Worm (Caenorhabditis elegans) whole organism, L1 larva: ENCODE data around the gene F16H6.9.
"Not testable (repeated sequence)": the region's sequence is repeated elsewhere in the genome, so short reads cannot be mapped to it uniquely, and the experiment has no call there.

ENCODE experiments used
- C16A3.4 ChIP-seq: fragments of 150-350 bp; optimal IDR thresholded peaks from 2 replicates; lab custom pipeline; 2014; ENCODE audit warnings: missing biosample characterization, missing genetic modification characterization
- F16B12.6 ChIP-seq: fragments of 150-350 bp; optimal IDR thresholded peaks from 2 replicates; lab custom pipeline; 2014; ENCODE audit warnings: missing biosample characterization, missing genetic modification characterization
- Y116A8C.19 ChIP-seq: sonication (generic microtip); optimal IDR thresholded peaks from 2 replicates; lab custom pipeline; 2016; ENCODE audit warnings: missing compliant biosample characterization, missing genetic modification characterization, borderline replicate concordance
- alr-1 ChIP-seq: fragments of 200-800 bp; sonication (Bioruptor generic); optimal IDR thresholded peaks from 2 replicates; lab custom pipeline; 2018; ENCODE audit warnings: borderline replicate concordance, mild to moderate bottlenecking, missing genetic modification characterization, missing compliant biosample characterization
- ama-1 ChIP-seq: fragments of 150-350 bp; optimal IDR thresholded peaks from 2 replicates; lab custom pipeline; 2014
- ceh-8 ChIP-seq: fragments of 200-800 bp; sonication (Bioruptor generic); optimal IDR thresholded peaks from 2 replicates; lab custom pipeline; 2018; ENCODE audit warnings: mild to moderate bottlenecking, missing genetic modification characterization, moderate library complexity, missing compliant biosample characterization
- ceh-82 ChIP-seq, 3 experiments: fragments of 150-350 bp in 1 of 3; sonication (generic microtip) in 2 of 3; optimal IDR thresholded peaks; 2 replicates each; lab custom pipeline; 2014 to 2017; ENCODE audit warnings: missing biosample characterization in 3 of 3, missing genetic modification characterization in 3 of 3
- ceh-88 ChIP-seq: fragments of 200-800 bp; sonication (Bioruptor generic); IDR thresholded peaks from 2 replicates; pipeline ENCODE4 v1.3.6; 2022; ENCODE audit warnings: missing genetic modification characterization, missing compliant biosample characterization
- dsc-1 ChIP-seq: sonication (generic microtip); optimal IDR thresholded peaks from 2 replicates; lab custom pipeline; 2016; ENCODE audit warnings: mild to moderate bottlenecking, missing genetic modification characterization, missing compliant biosample characterization
- efl-1 ChIP-seq, 4 experiments: fragments of 150-350 bp; optimal IDR thresholded peaks in 3 of 4; peaks in 1 of 4; 1 replicate in 1 of 4; 2 replicates in 3 of 4; lab custom pipeline; 2014; ENCODE audit warnings: missing biosample characterization in 2 of 4, missing genetic modification characterization in 2 of 4, missing genetic modification reagents in 2 of 4
- egl-27 ChIP-seq, 2 experiments: fragments of 150-350 bp in 1 of 2; sonication (generic microtip); optimal IDR thresholded peaks; 3 replicates each; lab custom pipeline; 2017 to 2018; ENCODE audit warnings: missing biosample characterization in 2 of 2, missing genetic modification characterization in 2 of 2, missing genetic modification reagents in 2 of 2
- elt-2 ChIP-seq: sonication (generic microtip); optimal IDR thresholded peaks from 2 replicates; lab custom pipeline; 2016; ENCODE audit warnings: missing genetic modification characterization, mild to moderate bottlenecking, inconsistent platforms, missing compliant biosample characterization, missing genetic modification reagents
- elt-3 ChIP-seq, 6 experiments: fragments of 150-350 bp in 1 of 6; sonication (generic microtip); optimal IDR thresholded peaks; 2 replicates each; lab custom pipeline; 2017 to 2018; ENCODE audit warnings: missing biosample characterization in 6 of 6, missing genetic modification characterization in 6 of 6, inconsistent platforms in 1 of 6
- ets-5 ChIP-seq: fragments of 200-800 bp; sonication (Bioruptor generic); IDR thresholded peaks from 2 replicates; pipeline ENCODE4 v1.3.6; 2022; ENCODE audit warnings: missing genetic modification characterization, missing compliant biosample characterization
- fkh-4 ChIP-seq: sonication (generic microtip); optimal IDR thresholded peaks from 2 replicates; lab custom pipeline; 2016; ENCODE audit warnings: missing compliant biosample characterization, missing genetic modification characterization, borderline replicate concordance
- fos-1 ChIP-seq: fragments of 150-350 bp; optimal IDR thresholded peaks from 2 replicates; lab custom pipeline; 2014; ENCODE audit warnings: missing biosample characterization, missing genetic modification characterization
- irx-1 ChIP-seq: sonication (generic microtip); optimal IDR thresholded peaks from 2 replicates; lab custom pipeline; 2016; ENCODE audit warnings: missing genetic modification characterization, missing compliant biosample characterization
- lin-14 ChIP-seq: fragments of 200-800 bp; sonication (Bioruptor generic); optimal IDR thresholded peaks from 2 replicates; lab custom pipeline; 2018; ENCODE audit warnings: mild to moderate bottlenecking, missing genetic modification characterization, moderate library complexity, missing compliant biosample characterization
- lir-3 ChIP-seq: sonication (generic microtip); optimal IDR thresholded peaks from 2 replicates; lab custom pipeline; 2016; ENCODE audit warnings: mild to moderate bottlenecking, missing genetic modification characterization, moderate library complexity, missing compliant biosample characterization; ENCODE audit not compliant: poor library complexity
- lsy-2 ChIP-seq, 2 experiments: fragments of 150-350 bp; optimal IDR thresholded peaks; 2 replicates each; lab custom pipeline; 2014; ENCODE audit warnings: missing biosample characterization in 2 of 2, missing genetic modification characterization in 2 of 2
- mdl-1 ChIP-seq, 2 experiments: fragments of 150-350 bp; optimal IDR thresholded peaks; 2 replicates each; lab custom pipeline; 2014 to 2017; ENCODE audit warnings: missing biosample characterization in 2 of 2, missing genetic modification characterization in 2 of 2, inconsistent platforms in 1 of 2
- mep-1 ChIP-seq: fragments of 150-350 bp; optimal IDR thresholded peaks from 2 replicates; lab custom pipeline; 2014; ENCODE audit warnings: missing biosample characterization, missing genetic modification characterization
- nhr-11 ChIP-seq: fragments of 150-350 bp; optimal IDR thresholded peaks from 2 replicates; lab custom pipeline; 2014; ENCODE audit warnings: missing biosample characterization, missing genetic modification characterization
- nhr-12 ChIP-seq: sonication (generic microtip); optimal IDR thresholded peaks from 2 replicates; lab custom pipeline; 2017; ENCODE audit warnings: missing biosample characterization, missing genetic modification characterization
- nhr-19 ChIP-seq: fragments of 200-800 bp; sonication (Bioruptor generic); conservative IDR thresholded peaks from 2 replicates; pipeline ENCODE4 v1.3.6; 2022; ENCODE audit warnings: missing genetic modification characterization, missing compliant biosample characterization
- nhr-28 ChIP-seq: fragments of 150-350 bp; optimal IDR thresholded peaks from 2 replicates; lab custom pipeline; 2014; ENCODE audit warnings: missing biosample characterization, missing genetic modification characterization
- nhr-71 ChIP-seq: sonication (generic microtip); optimal IDR thresholded peaks from 2 replicates; lab custom pipeline; 2016; ENCODE audit warnings: mild to moderate bottlenecking, missing genetic modification characterization, moderate library complexity, missing compliant biosample characterization
- nhr-76 ChIP-seq: sonication (generic microtip); optimal IDR thresholded peaks from 2 replicates; lab custom pipeline; 2017; ENCODE audit warnings: missing biosample characterization, missing genetic modification characterization
- nhr-90 ChIP-seq: sonication (generic microtip); optimal IDR thresholded peaks from 2 replicates; lab custom pipeline; 2016; ENCODE audit warnings: mild to moderate bottlenecking, missing genetic modification characterization, missing compliant biosample characterization; ENCODE audit not compliant: poor library complexity
- pax-3 ChIP-seq: fragments of 200-800 bp; sonication (Bioruptor generic); optimal IDR thresholded peaks from 2 replicates; lab custom pipeline; 2018; ENCODE audit warnings: mild to moderate bottlenecking, missing genetic modification characterization, moderate library complexity, missing compliant biosample characterization
- pqm-1 ChIP-seq: sonication (generic microtip); optimal IDR thresholded peaks from 3 replicates; lab custom pipeline; 2017; ENCODE audit warnings: missing biosample characterization, missing genetic modification characterization
- rnt-1 ChIP-seq: sonication (generic microtip); optimal IDR thresholded peaks from 2 replicates; lab custom pipeline; 2016; ENCODE audit warnings: mild to moderate bottlenecking, missing genetic modification characterization, moderate library complexity, missing compliant biosample characterization
- sox-4 ChIP-seq: sonication (generic microtip); optimal IDR thresholded peaks from 2 replicates; lab custom pipeline; 2016; ENCODE audit warnings: missing genetic modification characterization, missing compliant biosample characterization
- sptf-1 ChIP-seq: fragments of 150-350 bp; optimal IDR thresholded peaks from 2 replicates; lab custom pipeline; 2014; ENCODE audit warnings: missing biosample characterization, missing genetic modification characterization
- sup-37 ChIP-seq: fragments of 200-800 bp; sonication (Bioruptor generic); optimal IDR thresholded peaks from 2 replicates; lab custom pipeline; 2018; ENCODE audit warnings: mild to moderate bottlenecking, missing genetic modification characterization, missing compliant biosample characterization
- tbx-2 ChIP-seq: sonication (generic microtip); optimal IDR thresholded peaks from 2 replicates; lab custom pipeline; 2016; ENCODE audit warnings: missing genetic modification characterization, missing compliant biosample characterization
- tlp-1 ChIP-seq: fragments of 150-350 bp; optimal IDR thresholded peaks from 2 replicates; lab custom pipeline; 2014; ENCODE audit warnings: missing biosample characterization, missing genetic modification characterization
- unc-30 ChIP-seq: sonication (generic microtip); optimal IDR thresholded peaks from 2 replicates; lab custom pipeline; 2017; ENCODE audit warnings: missing biosample characterization, missing genetic modification characterization
- unc-62 ChIP-seq: fragments of 150-350 bp; optimal IDR thresholded peaks from 2 replicates; lab custom pipeline; 2014; ENCODE audit warnings: missing biosample characterization, missing genetic modification reagents, missing genetic modification characterization
- vab-15 ChIP-seq: sonication (generic microtip); optimal IDR thresholded peaks from 2 replicates; lab custom pipeline; 2017; ENCODE audit warnings: missing genotype, mild to moderate bottlenecking, missing genetic modification characterization, missing compliant biosample characterization
- xbp-1 ChIP-seq: sonication (generic microtip); optimal IDR thresholded peaks from 2 replicates; lab custom pipeline; 2016; ENCODE audit warnings: missing genetic modification characterization, missing compliant biosample characterization
- zip-4 ChIP-seq: fragments of 200-800 bp; sonication (Bioruptor generic); optimal IDR thresholded peaks from 2 replicates; lab custom pipeline; 2018; ENCODE audit warnings: mild to moderate bottlenecking, missing genetic modification characterization, moderate library complexity, missing compliant biosample characterization

Gene F16H6.9

ce11 chrV:18216784-18217183 is at the start of gene F16H6.9:
Gene F16H6.9 (plus strand): TSS chrV:18217084.
- not testable (repeated sequence) for TF ChIP-seq lin-14; ets-5 (GFP tag; lab: Robert Waterston, UW); alr-1 (tag; lab: Kevin White, UChicago)

- TF ChIP-seq nhr-90 (tag; lab: Kevin White, UChicago) = no peak
- TF ChIP-seq mdl-1 (tag; optimal IDR thresholded peaks at IDR 0.05; lab: Kevin White, UChicago) = no peak
- no peak for TF ChIP-seq ceh-82 (tag; optimal IDR thresholded peaks at IDR 0.05; lab: Kevin White, UChicago)
- TF ChIP-seq Y116A8C.19 = no peak
- no peak for TF ChIP-seq sox-4 (tag; lab: Kevin White, UChicago)
- no peak for TF ChIP-seq unc-62 (GFP tag; lab: Kevin White, UChicago)
- TF ChIP-seq irx-1 (tag; lab: Kevin White, UChicago) = no peak
- no peak for TF ChIP-seq pqm-1
- no peak for TF ChIP-seq nhr-71 (tag; lab: Kevin White, UChicago)
- no peak for TF ChIP-seq mep-1 (tag; lab: Kevin White, UChicago)
- no peak for TF ChIP-seq ceh-88 (GFP tag; lab: Robert Waterston, UW)
- TF ChIP-seq ceh-8 (GFP tag; lab: Kevin White, UChicago) = no peak
Observed at ce11 chrV:18167161-18167560, 49.7 kb upstream of the F16H6.9 start, which contains the start of gene C14A6.6. Gene C14A6.6 (minus strand): TSS chrV:18167261.

ce11 chrV:18168266-18168665 is 48.6 kb upstream of the F16H6.9 start, which contains the start of gene C14A6.7:
Gene C14A6.7 (minus strand): TSS chrV:18168366.
- no peak for TF ChIP-seq ceh-88 (GFP tag; lab: Robert Waterston, UW)
- no peak for TF ChIP-seq unc-30 (tag; lab: Kevin White, UChicago)
- no peak for TF ChIP-seq lir-3
- no peak for TF ChIP-seq tbx-2 (tag; lab: Kevin White, UChicago)
- TF ChIP-seq pax-3 = no peak
- no peak for TF ChIP-seq nhr-11 (tag; lab: Kevin White, UChicago)
- no peak for TF ChIP-seq sup-37 (GFP tag; lab: Kevin White, UChicago)
- TF ChIP-seq elt-3 (tag; optimal IDR thresholded peaks at IDR 0.05; lab: Kevin White, UChicago) = no peak
- no peak for TF ChIP-seq C16A3.4 (tag; lab: Kevin White, UChicago)
- TF ChIP-seq elt-2 (tag; lab: Kevin White, UChicago) = no peak
- no peak for TF ChIP-seq xbp-1 (tag; lab: Kevin White, UChicago)
- no peak for TF ChIP-seq irx-1 (tag; lab: Kevin White, UChicago)
- no peak for TF ChIP-seq F16B12.6 (tag; lab: Kevin White, UChicago)
- TF ChIP-seq nhr-76 (tag; lab: Kevin White, UChicago) = no peak
- TF ChIP-seq nhr-19 (GFP tag; lab: Robert Waterston, UW) = no peak
- no peak for TF ChIP-seq zip-4 (GFP tag; lab: Kevin White, UChicago)
- TF ChIP-seq, all 84 proteins: peak for 0

- no peak for TF ChIP-seq lin-14
- no peak for TF ChIP-seq efl-1 (optimal IDR thresholded peaks at IDR 0.05; lab: Kevin White, UChicago)
- TF ChIP-seq efl-1 (GFP tag; optimal IDR thresholded peaks at IDR 0.05 in 1 of 2; lab: Kevin White, UChicago) = peak in 1 of 2 experiments; percentile 34
- no peak for TF ChIP-seq ceh-88 (GFP tag; lab: Robert Waterston, UW)
- TF ChIP-seq tlp-1 (tag; lab: Kevin White, UChicago) = no peak
- no peak for TF ChIP-seq Y116A8C.19
Observed at ce11 chrV:18171568-18171967, 45.3 kb upstream of the F16H6.9 start, which contains the start of gene C14A6.8. Gene C14A6.8 (minus strand): TSS chrV:18171668.

- TF ChIP-seq egl-27 (tag; optimal IDR thresholded peaks at IDR 0.05; lab: Kevin White, UChicago) (no peak), ama-1 (lab: Kevin White, UChicago) (no peak), sptf-1 (tag; lab: Kevin White, UChicago) (no peak), nhr-28 (no peak), lsy-2 (tag; optimal IDR thresholded peaks at IDR 0.05; lab: Kevin White, UChicago) (no peak), zip-4 (GFP tag; lab: Kevin White, UChicago) (no peak), tlp-1 (tag; lab: Kevin White, UChicago) (no peak), nhr-76 (tag; lab: Kevin White, UChicago) (no peak), sup-37 (GFP tag; lab: Kevin White, UChicago) (no peak), sox-4 (tag; lab: Kevin White, UChicago) (no peak), vab-15 (tag; lab: Kevin White, UChicago) (no peak), lir-3 (no peak), nhr-12 (tag; lab: Kevin White, UChicago) (no peak), xbp-1 (tag; lab: Kevin White, UChicago) (no peak), dsc-1 (tag; lab: Kevin White, UChicago) (no peak), rnt-1 (no peak), unc-62 (GFP tag; lab: Kevin White, UChicago) (no peak), fos-1 (tag; lab: Kevin White, UChicago) (no peak), fkh-4 (tag; lab: Kevin White, UChicago) (no peak), ceh-8 (GFP tag; lab: Kevin White, UChicago) (no peak)
- TF ChIP-seq, all 84 proteins: peak for 0
Observed at ce11 chrV:18178659-18179058, 38.2 kb upstream of the F16H6.9 start, which contains the start of gene C31G12.4. Gene C31G12.4 (minus strand): TSS chrV:18178759.
